Fruit fly (Drosophila melanogaster) whole organism, embryonic: Measurements from ENCODE around the gene Rtc1.
A peak's percentile ranks its signal among the peaks of the same experiment; 100 is the strongest.

ENCODE experiments used
- Adf1 ChIP-seq: fragments of 200-800 bp; sonication (Bioruptor generic); IDR thresholded peaks from 2 replicates; pipeline ENCODE4 v1.3.6; 2022; ENCODE audit warnings: missing biosample characterization, missing genetic modification characterization
- CG11085 ChIP-seq: fragments of 200-800 bp; sonication (Bioruptor generic); IDR thresholded peaks from 2 replicates; pipeline ENCODE4 v1.3.6; 2022; ENCODE audit warnings: missing biosample characterization, missing genetic modification characterization
- CG11093 ChIP-seq: fragments of 200-800 bp; sonication (Bioruptor generic); IDR thresholded peaks from 3 replicates; pipeline ENCODE4 v1.3.6; 2022; ENCODE audit warnings: missing biosample characterization, missing genetic modification characterization
- CG11504 ChIP-seq: fragments of 200-800 bp; sonication (Bioruptor generic); optimal IDR thresholded peaks from 3 replicates; lab custom pipeline; 2019; ENCODE audit warnings: missing biosample characterization, mild to moderate bottlenecking, missing genetic modification characterization, moderate library complexity
- CG11560 ChIP-seq: fragments of 200-800 bp; sonication (Bioruptor generic); IDR thresholded peaks from 3 replicates; pipeline ENCODE4 v1.3.6; 2022; ENCODE audit warnings: missing biosample characterization, missing genetic modification characterization
- CG11723 ChIP-seq: fragments of 200-800 bp; sonication (Bioruptor generic); optimal IDR thresholded peaks from 2 replicates; lab custom pipeline; 2017; ENCODE audit warnings: missing biosample characterization, mild to moderate bottlenecking, missing genetic modification characterization
- CG12942 ChIP-seq: fragments of 200-800 bp; sonication (Bioruptor generic); optimal IDR thresholded peaks from 3 replicates; lab custom pipeline; 2016; ENCODE audit warnings: missing biosample characterization, missing genetic modification characterization
- CG13296 ChIP-seq: fragments of 200-800 bp; sonication (Bioruptor generic); optimal IDR thresholded peaks from 3 replicates; lab custom pipeline; 2018; ENCODE audit warnings: missing biosample characterization, mild to moderate bottlenecking, missing genetic modification characterization
- CG2120 ChIP-seq: fragments of 200-800 bp; sonication (Bioruptor generic); optimal IDR thresholded peaks from 3 replicates; lab custom pipeline; 2016; ENCODE audit warnings: missing biosample characterization, missing genetic modification characterization
- CG32772 ChIP-seq: fragments of 200-800 bp; sonication (Bioruptor generic); IDR thresholded peaks from 2 replicates; pipeline ENCODE4 v1.3.6; 2022; ENCODE audit warnings: missing biosample characterization, missing genetic modification characterization
- CG4328 ChIP-seq: fragments of 200-800 bp; sonication (Bioruptor generic); optimal IDR thresholded peaks from 3 replicates; lab custom pipeline; 2017; ENCODE audit warnings: missing biosample characterization, missing genetic modification reagents, missing genetic modification characterization
- CG5953 ChIP-seq: fragments of 200-800 bp; sonication (Bioruptor generic); IDR thresholded peaks from 2 replicates; pipeline ENCODE4 v1.3.6; 2022; ENCODE audit warnings: missing biosample characterization, missing genetic modification characterization
- CG7357 ChIP-seq: fragments of 200-800 bp; sonication (Bioruptor generic); IDR thresholded peaks from 3 replicates; pipeline ENCODE4 v1.3.6; 2022; ENCODE audit warnings: missing biosample characterization, missing genetic modification characterization
- CG8290 ChIP-seq, 3 experiments: fragments of 200-800 bp; sonication (Bioruptor generic); optimal IDR thresholded peaks; 2 replicates each; lab custom pipeline; 2016 to 2019; ENCODE audit warnings: missing biosample characterization in 3 of 3, missing genetic modification characterization in 3 of 3, mild to moderate bottlenecking in 2 of 3, moderate library complexity in 1 of 3
- CG9437 ChIP-seq: fragments of 200-800 bp; sonication (Bioruptor generic); optimal IDR thresholded peaks from 2 replicates; lab custom pipeline; 2018; ENCODE audit warnings: missing biosample characterization, mild to moderate bottlenecking, missing genetic modification characterization
- CG9817 ChIP-seq: fragments of 200-800 bp; sonication (Bioruptor generic); optimal IDR thresholded peaks from 2 replicates; lab custom pipeline; 2018; ENCODE audit warnings: missing biosample characterization, mild to moderate bottlenecking, missing genetic modification characterization, moderate library complexity
- CoRest ChIP-seq: fragments of 200-800 bp; sonication (Bioruptor generic); optimal IDR thresholded peaks from 3 replicates; lab custom pipeline; 2018; ENCODE audit warnings: missing biosample characterization, mild to moderate bottlenecking, missing genetic modification characterization, moderate library complexity
- D19A ChIP-seq: fragments of 200-800 bp; optimal IDR thresholded peaks from 3 replicates; lab custom pipeline; 2019; ENCODE audit warnings: missing biosample characterization, mild to moderate bottlenecking, missing genetic modification characterization, moderate library complexity
- Dbx ChIP-seq: fragments of 200-800 bp; sonication (Bioruptor generic); IDR thresholded peaks from 3 replicates; pipeline ENCODE4 v1.3.6; 2022; ENCODE audit warnings: missing biosample characterization, missing genetic modification characterization
- Deaf1 ChIP-seq: fragments of 200-800 bp; optimal IDR thresholded peaks from 3 replicates; lab custom pipeline; 2019; ENCODE audit warnings: missing biosample characterization, mild to moderate bottlenecking, missing genetic modification characterization, moderate library complexity
- E2f1 ChIP-seq: fragments of 200-800 bp; sonication (Bioruptor generic); IDR thresholded peaks from 2 replicates; pipeline ENCODE4 v1.3.6; 2022; ENCODE audit warnings: missing biosample characterization, missing genetic modification characterization
- Elba2 ChIP-seq: fragments of 200-800 bp; sonication (Bioruptor generic); optimal IDR thresholded peaks from 3 replicates; lab custom pipeline; 2016; ENCODE audit warnings: missing biosample characterization, missing genetic modification characterization
- Fer3 ChIP-seq: fragments of 200-800 bp; sonication (Bioruptor generic); optimal IDR thresholded peaks from 2 replicates; lab custom pipeline; 2018; ENCODE audit warnings: missing biosample characterization, mild to moderate bottlenecking, missing genetic modification characterization, moderate library complexity
- Gug ChIP-seq: fragments of 200-800 bp; sonication (Bioruptor generic); IDR thresholded peaks from 4 replicates; pipeline ENCODE4 v1.3.6; 2022; ENCODE audit warnings: missing biosample characterization, missing genetic modification characterization
- HLH4C ChIP-seq: fragments of 200-800 bp; sonication (Bioruptor generic); IDR thresholded peaks from 3 replicates; pipeline ENCODE4 v1.3.6; 2022; ENCODE audit warnings: missing biosample characterization, missing genetic modification characterization; ENCODE audit not compliant: partially characterized antibody
- Hey ChIP-seq: fragments of 200-800 bp; sonication (Bioruptor generic); optimal IDR thresholded peaks from 3 replicates; lab custom pipeline; 2018; ENCODE audit warnings: missing biosample characterization, mild to moderate bottlenecking, missing genetic modification characterization
- Lhr ChIP-seq: fragments of 200-800 bp; sonication (Bioruptor generic); optimal IDR thresholded peaks from 3 replicates; lab custom pipeline; 2017; ENCODE audit warnings: mild to moderate bottlenecking, missing biosample characterization, missing genetic modification reagents, missing genetic modification characterization
- Lim3 ChIP-seq: fragments of 200-800 bp; sonication (Bioruptor generic); IDR thresholded peaks from 2 replicates; pipeline ENCODE4 v1.3.6; 2022; ENCODE audit warnings: missing biosample characterization, missing genetic modification characterization
- Nf-YA ChIP-seq: fragments of 200-800 bp; sonication (Bioruptor generic); IDR thresholded peaks from 2 replicates; pipeline ENCODE4 v1.3.6; 2022; ENCODE audit warnings: missing biosample characterization, missing genetic modification characterization
- Opbp ChIP-seq: fragments of 200-800 bp; sonication (Bioruptor generic); IDR thresholded peaks from 3 replicates; pipeline ENCODE4 v1.3.6; 2022; ENCODE audit warnings: missing biosample characterization, missing genetic modification characterization; ENCODE audit not compliant: partially characterized antibody
- Scr ChIP-seq: fragments of 200-800 bp; sonication (Bioruptor generic); IDR thresholded peaks from 2 replicates; pipeline ENCODE4 v1.3.6; 2022; ENCODE audit warnings: missing biosample characterization, missing genetic modification characterization; ENCODE audit not compliant: partially characterized antibody
- bbx ChIP-seq: fragments of 200-800 bp; sonication (Bioruptor generic); IDR thresholded peaks from 2 replicates; pipeline ENCODE4 v1.3.6; 2022; ENCODE audit warnings: missing biosample characterization, missing genetic modification characterization; ENCODE audit not compliant: partially characterized antibody
- dati ChIP-seq: fragments of 200-800 bp; sonication (Bioruptor generic); IDR thresholded peaks from 2 replicates; pipeline ENCODE4 v1.3.6; 2022; ENCODE audit warnings: missing biosample characterization, missing genetic modification characterization
- dimm ChIP-seq: fragments of 200-800 bp; sonication (Bioruptor generic); IDR thresholded peaks from 2 replicates; pipeline ENCODE4 v1.3.6; 2022; ENCODE audit warnings: missing biosample characterization, missing genetic modification characterization
- dmrt99B ChIP-seq: fragments of 200-800 bp; sonication (Bioruptor generic); optimal IDR thresholded peaks from 2 replicates; lab custom pipeline; 2018; ENCODE audit warnings: missing biosample characterization, mild to moderate bottlenecking, missing genetic modification characterization, moderate library complexity
- ewg ChIP-seq: fragments of 200-800 bp; sonication (Bioruptor generic); optimal IDR thresholded peaks from 3 replicates; lab custom pipeline; 2017; ENCODE audit warnings: mild to moderate bottlenecking, missing biosample characterization, missing genetic modification reagents, missing genetic modification characterization
- inv ChIP-seq: fragments of 200-800 bp; sonication (Bioruptor generic); IDR thresholded peaks from 2 replicates; pipeline ENCODE4 v1.3.6; 2022; ENCODE audit warnings: missing biosample characterization, missing genetic modification characterization; ENCODE audit not compliant: partially characterized antibody
- kah ChIP-seq: fragments of 200-800 bp; sonication (Bioruptor generic); optimal IDR thresholded peaks from 2 replicates; lab custom pipeline; 2018; ENCODE audit warnings: missing biosample characterization, mild to moderate bottlenecking, missing genetic modification characterization
- kay ChIP-seq: fragments of 200-800 bp; sonication (Bioruptor generic); optimal IDR thresholded peaks from 2 replicates; lab custom pipeline; 2016; ENCODE audit warnings: missing biosample characterization, missing genetic modification characterization
- ken ChIP-seq: fragments of 200-800 bp; sonication (Bioruptor generic); IDR thresholded peaks from 3 replicates; pipeline ENCODE4 v1.3.6; 2022; ENCODE audit warnings: missing biosample characterization, missing genetic modification characterization
- kni ChIP-seq: fragments of 200-800 bp; sonication (Bioruptor generic); optimal IDR thresholded peaks from 3 replicates; lab custom pipeline; 2017; ENCODE audit warnings: mild to moderate bottlenecking, missing biosample characterization, missing genetic modification reagents, missing genetic modification characterization
- mam ChIP-seq: fragments of 200-800 bp; sonication (Bioruptor generic); optimal IDR thresholded peaks from 3 replicates; lab custom pipeline; 2016; ENCODE audit warnings: missing biosample characterization, missing genetic modification characterization
- pb ChIP-seq: fragments of 200-800 bp; sonication (Bioruptor generic); optimal IDR thresholded peaks from 3 replicates; lab custom pipeline; 2016; ENCODE audit warnings: missing biosample characterization, missing genetic modification characterization
- pfk ChIP-seq: fragments of 200-800 bp; sonication (Bioruptor generic); optimal IDR thresholded peaks from 2 replicates; lab custom pipeline; 2018; ENCODE audit warnings: missing biosample characterization, mild to moderate bottlenecking, missing genetic modification characterization, moderate library complexity
- sens-2 ChIP-seq: fragments of 200-800 bp; sonication (Bioruptor generic); IDR thresholded peaks from 2 replicates; pipeline ENCODE4 v1.3.6; 2022; ENCODE audit warnings: missing biosample characterization, missing genetic modification characterization
- slbo ChIP-seq: fragments of 200-800 bp; sonication (Bioruptor generic); IDR thresholded peaks from 2 replicates; pipeline ENCODE4 v1.3.6; 2022; ENCODE audit warnings: missing biosample characterization, missing genetic modification characterization
- ttk ChIP-seq: fragments of 200-800 bp; sonication (Bioruptor generic); IDR thresholded peaks from 2 replicates; pipeline ENCODE4 v2.1.2; 2022; ENCODE audit warnings: missing biosample characterization, missing genetic modification characterization
- unc-4 ChIP-seq: fragments of 200-800 bp; sonication (Bioruptor generic); IDR thresholded peaks from 2 replicates; pipeline ENCODE4 v1.3.6; 2022; ENCODE audit warnings: missing biosample characterization, missing genetic modification characterization; ENCODE audit not compliant: partially characterized antibody
- zfh1 ChIP-seq: fragments of 200-800 bp; sonication (Bioruptor generic); IDR thresholded peaks from 3 replicates; pipeline ENCODE4 v1.3.6; 2022; ENCODE audit warnings: missing biosample characterization, missing genetic modification characterization

The Rtc1 gene

dm6 chrX:13764397-13765119 lies 7.6 kb downstream of the Rtc1 start (continued):
- TF ChIP-seq Opbp, result no peak
- no peak for TF ChIP-seq Lim3
- no peak for TF ChIP-seq CG11560 (tag; lab: Robert Waterston, UW)
- no peak for TF ChIP-seq dati
- TF ChIP-seq kah, result no peak
- no peak for TF ChIP-seq CG12942 (GFP tag; lab: Kevin White, UChicago)
- TF ChIP-seq slbo, result 0 out of 2 replicates have a peak, but pooled peaks have one; percentile 14
- TF ChIP-seq CG8290 (GFP tag; optimal IDR thresholded peaks at IDR 0.05; lab: Kevin White, UChicago), result no peak
- peak in 1 of 2 experiments; percentile 30 for TF ChIP-seq CG8290 (tag; optimal IDR thresholded peaks at IDR 0.05; lab: Kevin White, UChicago)
- no peak for TF ChIP-seq sens-2
- no peak for TF ChIP-seq unc-4 (GFP tag; lab: Robert Waterston, UW)
- TF ChIP-seq CG2120 (GFP tag; lab: Kevin White, UChicago), result peak; percentile 31
- TF ChIP-seq Hey (tag; lab: Kevin White, UChicago), result no peak
- TF ChIP-seq CG11723 (GFP tag; lab: Kevin White, UChicago), result no peak
- peak; percentile 57 for TF ChIP-seq ttk (GFP tag; lab: Robert Waterston, UW)
- TF ChIP-seq Fer3 (tag; lab: Kevin White, UChicago), result peak; percentile 36
- peak; percentile 39 for TF ChIP-seq CG13296 (GFP tag; lab: Kevin White, UChicago)
- peak; percentile 40 for TF ChIP-seq CG32772 (GFP tag; lab: Robert Waterston, UW)
- TF ChIP-seq CG5953 (GFP tag; lab: Robert Waterston, UW), result no peak
- TF ChIP-seq D19A (tag; lab: Kevin White, UChicago), result peak; percentile 46
- TF ChIP-seq ewg (GFP tag; lab: Kevin White, UChicago), result peak; percentile 2
- TF ChIP-seq CoRest, result peak; percentile 48
- TF ChIP-seq mam (GFP tag; lab: Kevin White, UChicago), result no peak
- TF ChIP-seq ken (GFP tag; lab: Robert Waterston, UW), result 0 out of 3 replicates have a peak, but pooled peaks have one; percentile 45
- no peak for TF ChIP-seq pb (GFP tag; lab: Kevin White, UChicago)
- TF ChIP-seq Nf-YA (GFP tag; lab: Robert Waterston, UW), result 0 out of 2 replicates have a peak, but pooled peaks have one; percentile 46
- TF ChIP-seq zfh1 (GFP tag; lab: Robert Waterston, UW), result 0 out of 3 replicates have a peak, but pooled peaks have one; percentile 5
- no peak for TF ChIP-seq Scr
- peak; percentile 50; the same call in 1 of the 3 replicates for TF ChIP-seq CG11093 (GFP tag; lab: Robert Waterston, UW)
- TF ChIP-seq CG9437 (GFP tag; lab: Kevin White, UChicago), result peak; percentile 39
- TF ChIP-seq CG9817 (tag; lab: Kevin White, UChicago), result no peak
- TF ChIP-seq Gug (GFP tag; lab: Robert Waterston, UW), result peak; percentile 39; the same call in 2 of the 4 replicates
- no peak for TF ChIP-seq CG4328 (GFP tag; lab: Kevin White, UChicago)
- 0 out of 3 replicates have a peak, but pooled peaks have one; percentile 12 for TF ChIP-seq HLH4C (GFP tag; lab: Robert Waterston, UW)
- TF ChIP-seq CG11504 (tag; lab: Kevin White, UChicago), result peak; percentile 74
- no peak for TF ChIP-seq inv (GFP tag; lab: Robert Waterston, UW)
- TF ChIP-seq Adf1 (GFP tag; lab: Robert Waterston, UW), result no peak
- TF ChIP-seq CG11085 (GFP tag; lab: Robert Waterston, UW), result no peak
- TF ChIP-seq kni (GFP tag; lab: Kevin White, UChicago), result no peak
- no peak for TF ChIP-seq kay (GFP tag; lab: Kevin White, UChicago)
- TF ChIP-seq Lhr (GFP tag; lab: Kevin White, UChicago), result no peak
- no peak for TF ChIP-seq pfk (GFP tag; lab: Kevin White, UChicago)
- peak; percentile 8 for TF ChIP-seq Deaf1 (tag; lab: Kevin White, UChicago)
- peak; percentile 70 for TF ChIP-seq dmrt99B (tag; lab: Kevin White, UChicago)
- TF ChIP-seq E2f1 (GFP tag; lab: Robert Waterston, UW), result no peak
- TF ChIP-seq CG7357 (GFP tag; lab: Robert Waterston, UW), result no peak
- no peak for TF ChIP-seq bbx (GFP tag; lab: Robert Waterston, UW)
- 0 out of 3 replicates have a peak, but pooled peaks have one; percentile 15 for TF ChIP-seq Dbx (GFP tag; lab: Robert Waterston, UW)
- TF ChIP-seq dimm, result no peak
- TF ChIP-seq Elba2, result no peak
